Worm (Caenorhabditis elegans) whole organism, L4/young adult: ENCODE data around the gene tcl-2.
A peak's percentile ranks its signal among the peaks of the same experiment; 100 is the strongest.

ENCODE experiments used
- W03F9.2 ChIP-seq: fragments of 150-350 bp; optimal IDR thresholded peaks from 2 replicates; lab custom pipeline; 2014; ENCODE audit warnings: missing biosample characterization, missing genetic modification characterization
- dao-5 ChIP-seq: sonication (generic microtip); optimal IDR thresholded peaks from 2 replicates; lab custom pipeline; 2016; ENCODE audit warnings: missing genotype, missing genetic modification characterization, moderate library complexity, missing compliant biosample characterization
- him-1 ChIP-seq: sonication (generic microtip); optimal IDR thresholded peaks from 2 replicates; lab custom pipeline; 2016; ENCODE audit warnings: missing genotype, missing genetic modification reagents, missing genetic modification characterization, missing compliant biosample characterization

Gene tcl-2

ce11 chrIV:178696-179095 is at the start of gene tcl-2:
Gene tcl-2, plus strand, starts transcription at chrIV:179083.
- TF ChIP-seq dao-5 (tag; lab: Kevin White, UChicago) (no peak), him-1 (tag; lab: Kevin White, UChicago) (no peak), W03F9.2 (tag; lab: Kevin White, UChicago) (no peak)

DNA sequence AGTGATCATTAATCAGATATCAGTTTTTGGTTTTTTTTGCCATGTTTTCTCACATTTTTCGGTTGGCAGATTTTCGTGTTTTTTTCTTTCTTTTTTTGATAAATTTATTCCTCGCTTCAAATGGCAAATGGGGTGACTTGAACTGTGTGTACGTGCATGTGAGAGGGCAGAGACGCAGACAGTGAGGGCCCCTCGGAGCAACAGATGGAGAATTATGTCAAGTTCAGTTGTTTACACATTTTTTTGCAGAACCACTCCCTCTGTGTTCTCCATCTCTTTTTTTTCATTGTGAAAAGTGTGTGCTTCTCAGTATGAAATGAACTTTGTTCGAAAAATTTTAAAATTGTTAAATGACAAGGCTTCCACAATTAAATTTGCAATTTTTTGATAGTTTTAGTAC is 48.7 kb upstream of the tcl-2 start:
- TF ChIP-seq W03F9.2 (tag; lab: Kevin White, UChicago), result no peak
- no peak for TF ChIP-seq him-1 (tag; lab: Kevin White, UChicago)
- no peak for TF ChIP-seq dao-5 (tag; lab: Kevin White, UChicago)

DNA sequence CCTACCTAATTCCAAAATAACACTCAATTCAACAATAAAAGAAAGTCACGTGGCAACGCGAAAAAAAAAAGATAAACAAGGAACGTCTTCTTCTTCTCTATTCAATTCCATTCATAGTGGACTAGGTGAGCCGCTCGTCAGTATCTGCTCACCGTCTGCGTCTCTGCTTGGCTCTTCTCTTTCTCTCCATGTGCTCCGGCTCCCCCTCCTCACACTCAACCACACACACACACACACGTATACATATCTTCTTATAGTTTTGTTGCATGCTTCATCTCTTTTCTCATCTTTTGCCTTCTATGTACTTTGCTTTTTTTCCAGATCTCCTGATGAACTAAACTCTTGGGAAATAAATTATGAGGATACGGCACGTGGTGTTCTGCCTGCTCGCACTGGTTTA is 46.8 kb upstream of the tcl-2 start, which contains the start of gene daf-1:
TSS of gene daf-1 (plus strand) at position 322 of the 400 bp plus-strand sequence.
- no peak for TF ChIP-seq dao-5 (tag; lab: Kevin White, UChicago)
- TF ChIP-seq W03F9.2 (tag; lab: Kevin White, UChicago), result no peak
- peak; percentile 10 for TF ChIP-seq him-1 (tag; lab: Kevin White, UChicago)

- no peak for TF ChIP-seq dao-5 (tag; lab: Kevin White, UChicago)
These were observed 44.9 kb upstream of the tcl-2 start for ce11 chrIV:133968-134367.

- TF ChIP-seq W03F9.2 (tag; lab: Kevin White, UChicago) (no peak), dao-5 (tag; lab: Kevin White, UChicago) (no peak), him-1 (tag; lab: Kevin White, UChicago) (no peak)
These were observed 39.2 kb upstream of the tcl-2 start for ce11 chrIV:139652-140051.

- TF ChIP-seq W03F9.2 (tag; lab: Kevin White, UChicago) (no peak), him-1 (tag; lab: Kevin White, UChicago) (no peak), dao-5 (tag; lab: Kevin White, UChicago) (no peak)
These were observed 37.9 kb upstream of the tcl-2 start for ce11 chrIV:141022-141421.

ce11 chrIV:143807-144371 is 35.0 kb upstream of the tcl-2 start:
- TF ChIP-seq him-1 (tag; lab: Kevin White, UChicago), result peak; percentile 54
- TF ChIP-seq W03F9.2 (tag; lab: Kevin White, UChicago), result no peak
- TF ChIP-seq dao-5 (tag; lab: Kevin White, UChicago), result peak; percentile 39

ce11 chrIV:147819-148218 is 31.1 kb upstream of the tcl-2 start, which contains the start of gene col-99:
Gene col-99, minus strand, starts transcription at chrIV:147919.
- TF ChIP-seq him-1 (tag; lab: Kevin White, UChicago), result no peak
- TF ChIP-seq dao-5 (tag; lab: Kevin White, UChicago), result no peak
- no peak for TF ChIP-seq W03F9.2 (tag; lab: Kevin White, UChicago)

DNA sequence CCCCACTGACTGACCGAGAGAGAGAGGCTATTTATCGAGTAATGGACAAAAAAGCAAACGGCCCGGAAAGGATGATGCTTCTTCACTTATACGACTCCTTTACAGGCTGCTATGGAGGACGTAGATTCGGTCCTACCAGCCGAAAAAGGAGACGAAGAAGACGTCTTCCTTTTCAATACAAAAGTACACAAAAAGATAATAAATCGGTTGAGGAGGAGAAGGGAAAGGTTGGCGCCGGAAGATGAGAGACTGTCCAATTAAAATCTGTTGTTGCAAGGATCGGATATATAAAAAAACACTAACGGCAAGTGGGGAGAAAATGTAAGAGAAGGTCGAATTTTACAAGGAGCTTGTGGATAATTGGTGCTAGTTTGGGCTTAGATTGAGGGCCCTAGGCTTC is 30.1 kb upstream of the tcl-2 start:
- TF ChIP-seq him-1 (tag; lab: Kevin White, UChicago), result no peak
- no peak for TF ChIP-seq W03F9.2 (tag; lab: Kevin White, UChicago)
- TF ChIP-seq dao-5 (tag; lab: Kevin White, UChicago), result no peak

DNA sequence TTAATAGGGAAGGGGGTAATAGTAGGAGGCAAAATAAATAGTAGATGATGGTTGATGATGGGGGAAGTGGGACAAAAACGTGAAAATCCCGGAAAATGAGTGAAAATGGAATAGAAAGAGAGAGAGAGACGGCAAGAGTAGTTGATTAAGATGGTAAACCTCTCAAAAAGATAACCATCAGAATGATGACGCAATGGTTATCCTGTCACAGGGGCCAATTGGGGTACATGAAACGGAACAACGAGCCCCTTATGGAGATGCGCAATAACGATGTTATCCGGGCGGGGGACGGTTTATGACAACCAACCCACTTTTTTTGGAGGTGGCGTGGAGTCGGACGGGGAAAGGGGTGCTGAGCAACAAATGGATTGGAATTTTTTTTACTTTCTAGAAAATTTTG is 29.1 kb upstream of the tcl-2 start:
- no peak for TF ChIP-seq dao-5 (tag; lab: Kevin White, UChicago)
- no peak for TF ChIP-seq W03F9.2 (tag; lab: Kevin White, UChicago)
- no peak for TF ChIP-seq him-1 (tag; lab: Kevin White, UChicago)

DNA sequence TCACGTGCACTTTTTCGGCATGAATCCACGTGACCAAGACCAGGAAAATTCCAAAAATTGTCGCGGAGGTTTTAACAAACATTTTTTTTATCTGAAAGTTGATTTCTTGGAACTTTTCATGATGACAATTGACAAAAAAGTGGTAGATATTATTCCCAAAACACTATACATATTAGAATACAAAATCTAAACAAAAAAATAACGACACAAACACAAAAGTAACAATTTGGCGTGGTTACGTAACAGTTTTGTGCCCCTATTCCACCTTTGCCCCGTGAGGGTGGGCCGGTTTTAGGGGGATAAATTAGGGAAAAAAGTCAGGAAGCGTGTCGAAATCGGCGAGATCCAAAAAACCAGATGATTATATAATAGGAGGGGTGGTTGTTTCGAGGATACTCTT is 21.1 kb upstream of the tcl-2 start, which contains the start of gene gegf-1:
TSS of gene gegf-1 (minus strand) at position 101 of the 400 bp plus-strand sequence.
- TF ChIP-seq W03F9.2 (tag; lab: Kevin White, UChicago) (no peak), dao-5 (tag; lab: Kevin White, UChicago) (no peak), him-1 (tag; lab: Kevin White, UChicago) (no peak)

ce11 chrIV:158662-159061 is 20.2 kb upstream of the tcl-2 start, which contains the start of gene Y38C1AA.7:
Gene Y38C1AA.7, plus strand, starts transcription at chrIV:158962.
- TF ChIP-seq dao-5 (tag; lab: Kevin White, UChicago), result no peak
- TF ChIP-seq W03F9.2 (tag; lab: Kevin White, UChicago), result no peak

ce11 chrIV:159864-160263 is 19.0 kb upstream of the tcl-2 start, which contains the start of gene Y38C1AA.19:
Gene Y38C1AA.19, plus strand, starts transcription at chrIV:160164.
- TF ChIP-seq W03F9.2 (tag; lab: Kevin White, UChicago) (no peak), him-1 (tag; lab: Kevin White, UChicago) (no peak), dao-5 (tag; lab: Kevin White, UChicago) (no peak)

DNA sequence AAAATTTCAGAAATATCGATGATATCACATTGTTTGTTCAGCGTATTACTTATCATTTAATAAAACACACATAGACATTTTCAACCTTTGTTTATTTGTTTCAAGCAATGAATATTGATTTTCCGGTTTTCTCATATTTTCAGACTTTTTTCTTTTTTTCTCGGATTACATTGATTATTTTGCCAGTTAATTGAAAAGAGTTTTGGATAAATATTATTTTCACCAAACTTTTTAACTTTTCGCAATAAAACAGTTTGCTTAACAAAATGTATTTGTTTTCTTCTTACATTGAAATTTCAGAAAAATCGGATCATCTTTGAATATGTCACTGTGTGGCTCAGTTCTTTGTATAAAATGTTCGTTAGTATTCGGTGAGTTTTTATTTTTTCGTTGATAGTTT is 16.4 kb upstream of the tcl-2 start, which contains the start of gene Y38C1AA.6:
TSS of gene Y38C1AA.6 (plus strand) at position 301 of the 400 bp plus-strand sequence.
- TF ChIP-seq him-1 (tag; lab: Kevin White, UChicago) (no peak), dao-5 (tag; lab: Kevin White, UChicago) (no peak), W03F9.2 (tag; lab: Kevin White, UChicago) (no peak)
